Worm (Caenorhabditis elegans) whole organism, L1 larva: ENCODE measurements around the gene R05A10.7.

ENCODE experiments used
- blmp-1 ChIP-seq: fragments of 150-350 bp; optimal IDR thresholded peaks from 2 replicates; lab custom pipeline; 2014; ENCODE audit warnings: missing biosample characterization, missing genetic modification characterization
- efl-3 ChIP-seq: fragments of 200-800 bp; sonication (Bioruptor generic); optimal IDR thresholded peaks from 2 replicates; lab custom pipeline; 2018; ENCODE audit warnings: mild to moderate bottlenecking, missing genetic modification characterization, missing compliant biosample characterization
- egl-27 ChIP-seq, 2 experiments: fragments of 150-350 bp in 1 of 2; sonication (generic microtip); optimal IDR thresholded peaks; 3 replicates each; lab custom pipeline; 2017 to 2018; ENCODE audit warnings: missing biosample characterization in 2 of 2, missing genetic modification characterization in 2 of 2, missing genetic modification reagents in 2 of 2
- lin-15B ChIP-seq: fragments of 150-350 bp; sonication (generic microtip); optimal IDR thresholded peaks from 3 replicates; lab custom pipeline; 2014; ENCODE audit warnings: missing biosample characterization, missing genetic modification characterization
- snpc-4 ChIP-seq: fragments of 150-350 bp; optimal IDR thresholded peaks from 2 replicates; lab custom pipeline; 2014; ENCODE audit warnings: missing biosample characterization, missing genetic modification characterization
- snu-23 ChIP-seq: sonication (generic microtip); optimal IDR thresholded peaks from 2 replicates; lab custom pipeline; 2016; ENCODE audit warnings: missing genetic modification characterization, missing compliant biosample characterization
- sox-4 ChIP-seq: sonication (generic microtip); optimal IDR thresholded peaks from 2 replicates; lab custom pipeline; 2016; ENCODE audit warnings: missing genetic modification characterization, missing compliant biosample characterization
- unc-130 ChIP-seq: fragments of 150-350 bp; optimal IDR thresholded peaks from 2 replicates; lab custom pipeline; 2017; ENCODE audit warnings: missing biosample characterization, missing genetic modification characterization, inconsistent platforms
- zag-1 ChIP-seq: fragments of 150-350 bp; optimal IDR thresholded peaks from 2 replicates; lab custom pipeline; 2014; ENCODE audit warnings: missing biosample characterization, missing genetic modification characterization
- zip-4 ChIP-seq: fragments of 200-800 bp; sonication (Bioruptor generic); optimal IDR thresholded peaks from 2 replicates; lab custom pipeline; 2018; ENCODE audit warnings: mild to moderate bottlenecking, missing genetic modification characterization, moderate library complexity, missing compliant biosample characterization
- ztf-11 ChIP-seq, 2 experiments: sonication (generic microtip); optimal IDR thresholded peaks; 2 replicates each; lab custom pipeline; 2016 to 2017; ENCODE audit warnings: missing genetic modification characterization in 2 of 2, missing biosample characterization in 1 of 2, missing compliant biosample characterization in 1 of 2

ce11 chrIV:14153261-14153660 is 9.4 kb downstream of the R05A10.7 start, which contains the start of gene oac-38:
- TF ChIP-seq sox-4 (tag; lab: Kevin White, UChicago) (no peak), unc-130 (tag; lab: Kevin White, UChicago) (no peak), efl-3 (GFP tag; lab: Kevin White, UChicago) (no peak), ztf-11 (tag; optimal IDR thresholded peaks at IDR 0.05; lab: Kevin White, UChicago) (no peak), snu-23 (no peak), zag-1 (tag; lab: Kevin White, UChicago) (no peak), blmp-1 (no peak), snpc-4 (tag; lab: Kevin White, UChicago) (no peak), zip-4 (no peak), egl-27 (tag; optimal IDR thresholded peaks at IDR 0.05; lab: Kevin White, UChicago) (no peak), lin-15B (tag; lab: Kevin White, UChicago) (no peak)
